Fruit fly (Drosophila melanogaster) whole organism, embryonic: ENCODE results near the gene CG33514.

ENCODE experiments used
- Bdp1 ChIP-seq: fragments of 200-800 bp; sonication (Bioruptor generic); optimal IDR thresholded peaks from 3 replicates; lab custom pipeline; 2016; ENCODE audit warnings: missing biosample characterization, missing genetic modification characterization
- CG10274 ChIP-seq: fragments of 200-800 bp; sonication (Bioruptor generic); optimal IDR thresholded peaks from 3 replicates; lab custom pipeline; 2017; ENCODE audit warnings: missing biosample characterization, mild to moderate bottlenecking, missing genetic modification characterization
- CG10959 ChIP-seq: fragments of 200-800 bp; sonication (Bioruptor generic); IDR thresholded peaks from 2 replicates; pipeline ENCODE4 v1.3.6; 2022; ENCODE audit warnings: missing biosample characterization, missing genetic modification characterization
- CG13424 ChIP-seq: fragments of 200-800 bp; sonication (Bioruptor generic); optimal IDR thresholded peaks from 2 replicates; lab custom pipeline; 2019; ENCODE audit warnings: missing biosample characterization, mild to moderate bottlenecking, missing genetic modification characterization, moderate library complexity
- CG15514 ChIP-seq: fragments of 200-800 bp; sonication (Bioruptor generic); optimal IDR thresholded peaks from 3 replicates; lab custom pipeline; 2017; ENCODE audit warnings: missing biosample characterization, missing genetic modification characterization, mild to moderate bottlenecking, moderate library complexity, missing genetic modification reagents
- CG15601 ChIP-seq: fragments of 200-800 bp; sonication (Bioruptor generic); optimal IDR thresholded peaks from 3 replicates; lab custom pipeline; 2019; ENCODE audit warnings: missing biosample characterization, mild to moderate bottlenecking, missing genetic modification characterization, moderate library complexity
- CG18619 ChIP-seq: fragments of 200-800 bp; sonication (Bioruptor generic); optimal IDR thresholded peaks from 3 replicates; lab custom pipeline; 2017; ENCODE audit warnings: missing biosample characterization, mild to moderate bottlenecking, missing genetic modification characterization
- CG2202 ChIP-seq: fragments of 200-800 bp; sonication (Bioruptor generic); optimal IDR thresholded peaks from 2 replicates; lab custom pipeline; 2018; ENCODE audit warnings: missing biosample characterization, mild to moderate bottlenecking, missing genetic modification characterization
- CG2889 ChIP-seq: fragments of 200-800 bp; sonication (Bioruptor generic); IDR thresholded peaks from 3 replicates; pipeline ENCODE4 v1.3.6; 2022; ENCODE audit warnings: missing biosample characterization, missing genetic modification characterization
- CG33557 ChIP-seq: fragments of 200-800 bp; sonication (Bioruptor generic); optimal IDR thresholded peaks from 2 replicates; lab custom pipeline; 2019; ENCODE audit warnings: missing biosample characterization, mild to moderate bottlenecking, missing genetic modification characterization, moderate library complexity
- CG42726 ChIP-seq: fragments of 200-800 bp; sonication (Bioruptor generic); IDR thresholded peaks from 2 replicates; pipeline ENCODE4 v1.3.6; 2022; ENCODE audit warnings: missing biosample characterization, missing genetic modification characterization; ENCODE audit not compliant: partially characterized antibody
- CG4328 ChIP-seq: fragments of 200-800 bp; sonication (Bioruptor generic); optimal IDR thresholded peaks from 3 replicates; lab custom pipeline; 2017; ENCODE audit warnings: missing biosample characterization, missing genetic modification reagents, missing genetic modification characterization
- Chrac-16 ChIP-seq: fragments of 200-800 bp; sonication (Bioruptor generic); optimal IDR thresholded peaks from 3 replicates; lab custom pipeline; 2016; ENCODE audit warnings: missing biosample characterization, missing genetic modification characterization
- Dfd ChIP-seq, 2 experiments: fragments of >200 bp; optimal IDR thresholded peaks; 2 replicates each; lab custom pipeline; 2017; ENCODE audit warnings: missing biosample characterization in 2 of 2, missing genetic modification characterization in 2 of 2
- MTF-1 ChIP-seq: fragments of 200-800 bp; sonication (Bioruptor generic); optimal IDR thresholded peaks from 2 replicates; lab custom pipeline; 2018; ENCODE audit warnings: missing biosample characterization, mild to moderate bottlenecking, missing genetic modification characterization, borderline replicate concordance
- Meics ChIP-seq: fragments of 200-800 bp; sonication (Bioruptor generic); optimal IDR thresholded peaks from 2 replicates; lab custom pipeline; 2017; ENCODE audit warnings: missing biosample characterization, mild to moderate bottlenecking, missing genetic modification characterization
- NC2β ChIP-seq: fragments of 200-800 bp; sonication (Bioruptor generic); optimal IDR thresholded peaks from 2 replicates; lab custom pipeline; 2016; ENCODE audit warnings: missing biosample characterization, missing genetic modification characterization
- NFAT ChIP-seq: fragments of 200-800 bp; sonication (Bioruptor generic); IDR thresholded peaks from 2 replicates; pipeline ENCODE4 v1.3.6; 2022; ENCODE audit warnings: missing biosample characterization, missing genetic modification characterization
- Rfx ChIP-seq: fragments of 200-800 bp; sonication (Bioruptor generic); IDR thresholded peaks from 2 replicates; pipeline ENCODE4 v1.3.6; 2022; ENCODE audit warnings: missing biosample characterization, missing genetic modification characterization
- Xrp1 ChIP-seq: fragments of 200-800 bp; sonication (Bioruptor generic); IDR thresholded peaks from 2 replicates; pipeline ENCODE4 v1.3.6; 2022; ENCODE audit warnings: missing biosample characterization, missing genetic modification characterization
- ase ChIP-seq: fragments of 200-800 bp; sonication (Bioruptor generic); IDR thresholded peaks from 3 replicates; pipeline ENCODE4 v1.3.6; 2022; ENCODE audit warnings: missing biosample characterization, missing genetic modification characterization
- dati ChIP-seq: fragments of 200-800 bp; sonication (Bioruptor generic); IDR thresholded peaks from 2 replicates; pipeline ENCODE4 v1.3.6; 2022; ENCODE audit warnings: missing biosample characterization, missing genetic modification characterization
- eyg ChIP-seq: fragments of 200-800 bp; sonication (Bioruptor generic); optimal IDR thresholded peaks from 3 replicates; lab custom pipeline; 2016; ENCODE audit warnings: missing biosample characterization, missing genetic modification characterization
- fru ChIP-seq: fragments of >200 bp; optimal IDR thresholded peaks from 2 replicates; lab custom pipeline; 2017
- gro ChIP-seq: fragments of 200-800 bp; sonication (Bioruptor generic); optimal IDR thresholded peaks from 2 replicates; lab custom pipeline; 2016; ENCODE audit warnings: missing biosample characterization, missing genetic modification characterization
- hkb ChIP-seq, 2 experiments: fragments of 200-800 bp in 1 of 2; fragments of >200 bp in 1 of 2; sonication (Bioruptor generic) in 1 of 2; IDR thresholded peaks in 1 of 2; optimal IDR thresholded peaks in 1 of 2; 2 replicates each; pipeline versions ENCODE4 v1.3.6 to Lab custom; 2017 to 2022; ENCODE audit warnings: missing biosample characterization in 1 of 2, missing genetic modification characterization in 1 of 2
- insv ChIP-seq, 2 experiments: fragments of 200-800 bp; sonication (Bioruptor generic); optimal IDR thresholded peaks; 3 replicates each; lab custom pipeline; 2016 to 2018; ENCODE audit warnings: missing biosample characterization in 2 of 2, missing genetic modification characterization in 2 of 2
- inv ChIP-seq: fragments of 200-800 bp; sonication (Bioruptor generic); IDR thresholded peaks from 2 replicates; pipeline ENCODE4 v1.3.6; 2022; ENCODE audit warnings: missing biosample characterization, missing genetic modification characterization; ENCODE audit not compliant: partially characterized antibody
- klu ChIP-seq: fragments of 200-800 bp; sonication (Bioruptor generic); IDR thresholded peaks from 2 replicates; pipeline ENCODE4 v1.3.6; 2022; ENCODE audit warnings: missing biosample characterization, missing genetic modification characterization
- knrl ChIP-seq: fragments of 200-800 bp; sonication (Bioruptor generic); IDR thresholded peaks from 3 replicates; pipeline ENCODE4 v1.3.6; 2022; ENCODE audit warnings: missing biosample characterization, missing genetic modification characterization; ENCODE audit not compliant: partially characterized antibody
- nau ChIP-seq: fragments of 200-800 bp; sonication (Bioruptor generic); optimal IDR thresholded peaks from 3 replicates; lab custom pipeline; 2017; ENCODE audit warnings: missing biosample characterization, mild to moderate bottlenecking, missing genetic modification characterization, missing genetic modification reagents
- pan ChIP-seq, 4 experiments: fragments of >200 bp in 3 of 4; fragments of 200-800 bp in 1 of 4; sonication (Bioruptor generic) in 1 of 4; optimal IDR thresholded peaks in 3 of 4; IDR thresholded peaks in 1 of 4; 2 replicates each; pipeline versions ENCODE4 v1.3.6 to Lab custom; 2017 to 2022; ENCODE audit warnings: missing biosample characterization in 2 of 4, missing genetic modification characterization in 2 of 4, mixed read lengths in 1 of 4
- pzg ChIP-seq: fragments of 200-800 bp; sonication (Bioruptor generic); optimal IDR thresholded peaks from 3 replicates; lab custom pipeline; 2018; ENCODE audit warnings: missing biosample characterization, mild to moderate bottlenecking, missing genetic modification characterization, moderate library complexity
- seq ChIP-seq: fragments of 200-800 bp; sonication (Bioruptor generic); IDR thresholded peaks from 2 replicates; pipeline ENCODE4 v1.3.6; 2022; ENCODE audit warnings: missing biosample characterization, missing genetic modification characterization
- shn ChIP-seq: fragments of 200-800 bp; sonication (Bioruptor generic); optimal IDR thresholded peaks from 3 replicates; lab custom pipeline; 2016; ENCODE audit warnings: missing biosample characterization, missing genetic modification characterization
- slp2 ChIP-seq: fragments of 200-800 bp; sonication (Bioruptor generic); optimal IDR thresholded peaks from 2 replicates; lab custom pipeline; 2016; ENCODE audit warnings: missing biosample characterization, missing genetic modification characterization
- unpg ChIP-seq: fragments of 200-800 bp; sonication (Bioruptor generic); optimal IDR thresholded peaks from 3 replicates; lab custom pipeline; 2018; ENCODE audit warnings: missing biosample characterization, mild to moderate bottlenecking, missing genetic modification characterization, moderate library complexity
- vnd ChIP-seq: fragments of 200-800 bp; sonication (Bioruptor generic); IDR thresholded peaks from 3 replicates; pipeline ENCODE4 v1.3.6; 2022; ENCODE audit warnings: missing biosample characterization, missing genetic modification characterization; ENCODE audit not compliant: partially characterized antibody
- wor ChIP-seq: fragments of 200-800 bp; sonication (Bioruptor generic); IDR thresholded peaks from 2 replicates; pipeline ENCODE4 v1.3.6; 2022; ENCODE audit warnings: missing biosample characterization, missing genetic modification characterization
- zf30C ChIP-seq: fragments of 200-800 bp; sonication (Bioruptor generic); optimal IDR thresholded peaks from 3 replicates; lab custom pipeline; 2018; ENCODE audit warnings: missing biosample characterization, mild to moderate bottlenecking, missing genetic modification characterization

Gene CG33514

DNA sequence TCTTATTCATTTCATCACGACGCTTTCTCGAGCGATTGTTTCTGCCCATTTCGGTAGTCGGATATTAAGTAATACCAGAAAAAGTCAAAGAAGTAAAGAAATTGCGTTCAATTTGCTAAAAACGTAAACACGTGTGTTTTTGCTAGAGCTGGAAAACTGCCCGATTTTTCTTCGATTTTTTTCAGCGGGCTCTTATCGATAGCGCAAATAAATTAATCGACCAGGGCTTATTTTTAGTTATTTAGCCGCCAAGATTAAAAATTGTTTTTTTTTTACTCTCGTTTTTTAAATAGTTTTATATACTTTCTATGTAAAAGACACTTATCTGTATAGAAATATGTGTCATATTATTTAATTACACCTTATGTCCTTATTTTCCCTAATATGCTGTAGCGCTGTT is 40.7 kb downstream of the CG33514 start, which contains the start of gene CG15019 (continued):
- TF ChIP-seq CG15601 (no peak), knrl (GFP tag; lab: Robert Waterston, UW) (peak; percentile 66), MTF-1 (no peak), insv (GFP tag; optimal IDR thresholded peaks at IDR 0.05; lab: Kevin White, UChicago) (no peak), hkb (optimal IDR thresholded peaks at IDR 0.05; lab: Kevin White, UChicago) (no peak), hkb (GFP tag; IDR thresholded peaks at IDR 0.05; lab: Robert Waterston, UW) (no peak), unpg (no peak), CG33557 (GFP tag; lab: Kevin White, UChicago) (no peak), pzg (GFP tag; lab: Kevin White, UChicago) (peak; percentile 37), Chrac-16 (GFP tag; lab: Kevin White, UChicago) (no peak), CG13424 (no peak), slp2 (GFP tag; lab: Kevin White, UChicago) (no peak), dati (GFP tag; lab: Robert Waterston, UW) (no peak), pan (optimal IDR thresholded peaks at IDR 0.05; lab: Kevin White, UChicago) (no peak), pan (GFP tag; optimal IDR thresholded peaks at IDR 0.05 in 1 of 2, IDR thresholded peaks at IDR 0.05 in 1 of 2) (no peak), seq (GFP tag; lab: Robert Waterston, UW) (no peak), nau (no peak), CG10959 (GFP tag; lab: Robert Waterston, UW) (no peak), Dfd (GFP tag; optimal IDR thresholded peaks at IDR 0.05; lab: Kevin White, UChicago) (no peak), CG42726 (no peak), inv (GFP tag; lab: Robert Waterston, UW) (0 out of 2 replicates have a peak, but pooled peaks have one; percentile 43), eyg (GFP tag; lab: Kevin White, UChicago) (no peak), ase (GFP tag; lab: Robert Waterston, UW) (no peak), NC2β (no peak), CG4328 (GFP tag; lab: Kevin White, UChicago) (no peak), Rfx (GFP tag; lab: Robert Waterston, UW) (0 out of 2 replicates have a peak, but pooled peaks have one; percentile 14), CG2889 (no peak), fru (lab: Kevin White, UChicago) (no peak), vnd (GFP tag; lab: Robert Waterston, UW) (peak; percentile 62), NFAT (GFP tag; lab: Robert Waterston, UW) (peak; percentile 26; the same call in 1 of the 2 replicates), shn (GFP tag; lab: Kevin White, UChicago) (no peak), klu (GFP tag; lab: Robert Waterston, UW) (no peak), Meics (GFP tag; lab: Kevin White, UChicago) (no peak), Xrp1 (GFP tag; lab: Robert Waterston, UW) (no peak), zf30C (GFP tag; lab: Kevin White, UChicago) (no peak), CG15514 (GFP tag; lab: Kevin White, UChicago) (peak; percentile 10), CG2202 (tag; lab: Kevin White, UChicago) (no peak), Bdp1 (no peak), CG10274 (GFP tag; lab: Kevin White, UChicago) (no peak), CG18619 (GFP tag; lab: Kevin White, UChicago) (no peak), gro (GFP tag; lab: Kevin White, UChicago) (no peak), wor (GFP tag; lab: Robert Waterston, UW) (no peak)
